Worm (Caenorhabditis elegans) whole organism, young adult: Measurements from ENCODE around the gene F19F10.3.
"Not testable (repeated sequence)": the region's sequence is repeated elsewhere in the genome, so short reads cannot be mapped to it uniquely, and the experiment has no call there.

ENCODE experiments used
- B0019.2 ChIP-seq: fragments of 200-800 bp; sonication (Bioruptor generic); conservative IDR thresholded peaks from 2 replicates; pipeline ENCODE4 v1.3.6; 2022; ENCODE audit warnings: missing genetic modification reagents, missing genetic modification characterization, missing compliant biosample characterization
- F39B2.1 ChIP-seq: fragments of 200-800 bp; sonication (Bioruptor generic); IDR thresholded peaks from 2 replicates; pipeline ENCODE4 v1.3.6; 2022; ENCODE audit warnings: missing genetic modification reagents, missing genetic modification characterization, missing compliant biosample characterization
- F52B5.7 ChIP-seq: sonication (generic microtip); optimal IDR thresholded peaks from 2 replicates; lab custom pipeline; 2016; ENCODE audit warnings: mild to moderate bottlenecking, missing genetic modification characterization, missing compliant biosample characterization
- F57A8.1 ChIP-seq: fragments of 200-800 bp; sonication (Bioruptor generic); optimal IDR thresholded peaks from 2 replicates; lab custom pipeline; 2018; ENCODE audit warnings: mild to moderate bottlenecking, missing genetic modification characterization, moderate library complexity, missing compliant biosample characterization
- Y53F4B.3 ChIP-seq: fragments of 200-800 bp; sonication (Bioruptor generic); IDR thresholded peaks from 2 replicates; pipeline ENCODE4 v1.3.6; 2022; ENCODE audit warnings: missing genetic modification reagents, missing genetic modification characterization, missing compliant biosample characterization
- Y79H2A.3 ChIP-seq: fragments of 200-800 bp; sonication (Bioruptor generic); conservative IDR thresholded peaks from 2 replicates; pipeline ENCODE4 v1.3.6; 2022; ENCODE audit warnings: missing genetic modification reagents, missing genetic modification characterization, missing compliant biosample characterization
- Y95B8A.8 ChIP-seq: fragments of 200-800 bp; sonication (Bioruptor generic); IDR thresholded peaks from 2 replicates; pipeline ENCODE4 v1.3.6; 2022; ENCODE audit warnings: missing genetic modification reagents, missing genetic modification characterization, missing compliant biosample characterization
- attf-5 ChIP-seq: fragments of 200-800 bp; sonication (Bioruptor generic); optimal IDR thresholded peaks from 2 replicates; lab custom pipeline; 2018; ENCODE audit warnings: mild to moderate bottlenecking, missing genetic modification characterization, missing compliant biosample characterization
- bed-1 ChIP-seq: fragments of 200-800 bp; sonication (Bioruptor generic); IDR thresholded peaks from 2 replicates; pipeline ENCODE4 v1.3.6; 2022; ENCODE audit warnings: missing genetic modification reagents, missing genetic modification characterization, missing compliant biosample characterization
- cebp-2 ChIP-seq: fragments of 200-800 bp; sonication (Bioruptor generic); IDR thresholded peaks from 2 replicates; pipeline ENCODE4 v1.3.6; 2022; ENCODE audit warnings: missing genetic modification characterization, missing compliant biosample characterization
- egrh-3 ChIP-seq: fragments of 200-800 bp; sonication (Bioruptor generic); IDR thresholded peaks from 2 replicates; pipeline ENCODE4 v1.3.6; 2022; ENCODE audit warnings: missing genetic modification reagents, missing genetic modification characterization, missing compliant biosample characterization
- ekl-4 ChIP-seq: fragments of 200-800 bp; sonication (Bioruptor generic); IDR thresholded peaks from 2 replicates; pipeline ENCODE4 v1.3.6; 2022; ENCODE audit warnings: missing genetic modification reagents, missing genetic modification characterization, missing compliant biosample characterization
- hlh-12 ChIP-seq: sonication (generic microtip); optimal IDR thresholded peaks from 2 replicates; lab custom pipeline; 2016; ENCODE audit warnings: missing genetic modification characterization, missing compliant biosample characterization
- lag-1 ChIP-seq: fragments of 200-800 bp; sonication (Bioruptor generic); IDR thresholded peaks from 2 replicates; pipeline ENCODE4 v1.3.6; 2022; ENCODE audit warnings: missing genetic modification reagents, missing genetic modification characterization, missing compliant biosample characterization
- lir-1 ChIP-seq: fragments of 200-800 bp; sonication (Bioruptor generic); conservative IDR thresholded peaks from 2 replicates; pipeline ENCODE4 v1.3.6; 2022; ENCODE audit warnings: missing genetic modification reagents, missing genetic modification characterization, missing compliant biosample characterization
- lsy-27 ChIP-seq: sonication (generic microtip); optimal IDR thresholded peaks from 2 replicates; lab custom pipeline; 2017; ENCODE audit warnings: missing genetic modification characterization, mild to moderate bottlenecking, missing compliant biosample characterization, antibody characterized with exemption, missing genotype, borderline replicate concordance; ENCODE audit not compliant: insufficient read depth
- madf-3 ChIP-seq: fragments of 200-800 bp; sonication (Bioruptor generic); IDR thresholded peaks from 2 replicates; pipeline ENCODE4 v1.3.6; 2022; ENCODE audit warnings: missing genetic modification reagents, missing genetic modification characterization, missing compliant biosample characterization
- mel-28 ChIP-seq: sonication (generic microtip); optimal IDR thresholded peaks from 2 replicates; lab custom pipeline; 2016; ENCODE audit warnings: borderline replicate concordance, mild to moderate bottlenecking, missing genetic modification characterization, missing compliant biosample characterization
- nfya-1 ChIP-seq: sonication (generic microtip); optimal IDR thresholded peaks from 2 replicates; lab custom pipeline; 2017; ENCODE audit warnings: antibody characterized with exemption, missing compliant biosample characterization, missing genetic modification characterization, borderline replicate concordance; ENCODE audit not compliant: insufficient read depth
- nfyb-1 ChIP-seq: fragments of 200-800 bp; sonication (Bioruptor generic); IDR thresholded peaks from 2 replicates; pipeline ENCODE4 v1.3.6; 2022; ENCODE audit warnings: missing genetic modification reagents, missing genetic modification characterization, missing compliant biosample characterization
- nhr-179 ChIP-seq: sonication (generic microtip); optimal IDR thresholded peaks from 2 replicates; lab custom pipeline; 2016; ENCODE audit warnings: mild to moderate bottlenecking, missing genetic modification characterization, missing compliant biosample characterization
- pbrm-1 ChIP-seq: fragments of 200-800 bp; sonication (Bioruptor generic); IDR thresholded peaks from 2 replicates; pipeline ENCODE4 v1.3.6; 2022; ENCODE audit warnings: missing genetic modification reagents, missing genetic modification characterization, missing compliant biosample characterization
- pha-4 ChIP-seq: fragments of 150-350 bp; sonication (generic microtip); optimal IDR thresholded peaks from 2 replicates; lab custom pipeline; 2014; ENCODE audit warnings: missing biosample characterization, missing genetic modification reagents, missing genetic modification characterization
- snpc-1.1 ChIP-seq: sonication (generic microtip); optimal IDR thresholded peaks from 2 replicates; lab custom pipeline; 2017; ENCODE audit warnings: missing genetic modification characterization, mild to moderate bottlenecking, missing compliant biosample characterization, antibody characterized with exemption, moderate library complexity, missing genotype, missing genetic modification reagents; ENCODE audit not compliant: insufficient read depth
- snpc-3.4 ChIP-seq: sonication (generic microtip); optimal IDR thresholded peaks from 2 replicates; lab custom pipeline; 2017; ENCODE audit warnings: missing genetic modification characterization, mild to moderate bottlenecking, missing compliant biosample characterization, antibody characterized with exemption, moderate library complexity, missing genotype, missing genetic modification reagents
- snpc-4 ChIP-seq, 5 experiments: fragments of 150-350 bp in 1 of 5; sonication (generic microtip) in 4 of 5; optimal IDR thresholded peaks; 2 replicates each; lab custom pipeline; 2014 to 2018; ENCODE audit warnings: missing genetic modification characterization in 5 of 5, missing biosample characterization in 3 of 5, antibody characterized with exemption in 2 of 5, mild to moderate bottlenecking in 2 of 5, missing compliant biosample characterization in 2 of 5, missing genotype in 2 of 5, moderate library complexity in 2 of 5, missing genetic modification reagents in 1 of 5
- somi-1 ChIP-seq: fragments of 200-800 bp; sonication (Bioruptor generic); optimal IDR thresholded peaks from 2 replicates; lab custom pipeline; 2018; ENCODE audit warnings: mild to moderate bottlenecking, missing genetic modification characterization, missing compliant biosample characterization
- sptf-2 ChIP-seq: fragments of 200-800 bp; sonication (Bioruptor generic); optimal IDR thresholded peaks from 2 replicates; lab custom pipeline; 2018; ENCODE audit warnings: mild to moderate bottlenecking, missing genetic modification characterization, missing compliant biosample characterization
- zfh-2 ChIP-seq: fragments of 200-800 bp; sonication (Bioruptor generic); conservative IDR thresholded peaks from 2 replicates; pipeline ENCODE4 v1.3.6; 2022; ENCODE audit warnings: missing genetic modification reagents, missing genetic modification characterization, missing compliant biosample characterization
- ztf-18 ChIP-seq: sonication (generic microtip); optimal IDR thresholded peaks from 2 replicates; lab custom pipeline; 2016; ENCODE audit warnings: missing genotype, mild to moderate bottlenecking, missing genetic modification characterization, missing compliant biosample characterization
- ztf-26 ChIP-seq: sonication (generic microtip); optimal IDR thresholded peaks from 2 replicates; lab custom pipeline; 2017; ENCODE audit warnings: missing genetic modification characterization, missing compliant biosample characterization
- ztf-6 ChIP-seq: fragments of 200-800 bp; sonication (Bioruptor generic); IDR thresholded peaks from 2 replicates; pipeline ENCODE4 v1.3.6; 2022; ENCODE audit warnings: missing genetic modification reagents, missing genetic modification characterization, missing compliant biosample characterization

F19F10.3 gene

DNA sequence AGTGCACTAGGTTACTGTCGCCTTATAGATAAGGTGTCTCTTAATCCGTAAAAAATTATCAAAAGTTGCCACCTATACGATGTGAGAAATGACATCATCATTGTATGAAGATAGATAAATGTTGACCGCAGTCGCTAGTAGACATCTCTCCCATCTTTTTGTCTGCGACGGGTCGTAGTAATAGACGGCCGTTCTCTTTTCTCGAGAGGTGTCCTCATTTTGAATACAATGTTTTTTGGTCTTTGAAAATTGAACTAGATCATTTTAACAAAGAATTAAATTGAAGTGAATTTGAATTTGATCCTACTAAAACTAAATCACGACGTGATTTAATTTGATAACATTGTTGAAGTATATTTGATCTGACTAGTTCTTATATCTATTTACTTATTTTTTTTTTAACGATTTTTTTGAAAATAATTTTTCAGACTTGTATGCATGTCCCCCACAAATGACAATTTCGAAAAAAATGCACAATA lies 43.3 kb upstream of the F19F10.3 start, which contains the start of the genes str-31 and nhr-172:
Gene str-31 (minus strand): TSS at position 101 of the 479 bp plus-strand sequence.
Gene nhr-172 (plus strand): TSS at position 429 of the 479 bp plus-strand sequence.
- TF ChIP-seq attf-5 (no peak), bed-1 (GFP tag; lab: Robert Waterston, UW) (no peak), zfh-2 (GFP tag; lab: Robert Waterston, UW) (no peak), B0019.2 (GFP tag; lab: Robert Waterston, UW) (no peak), mel-28 (tag; lab: Kevin White, UChicago) (no peak), nfyb-1 (GFP tag; lab: Robert Waterston, UW) (no peak), cebp-2 (GFP tag; lab: Robert Waterston, UW) (no peak), ztf-18 (no peak), snpc-1.1 (tag; lab: Kevin White, UChicago) (no peak), pha-4 (no peak), F57A8.1 (GFP tag; lab: Kevin White, UChicago) (no peak), lir-1 (GFP tag; lab: Robert Waterston, UW) (no peak), snpc-4 (GFP tag; optimal IDR thresholded peaks at IDR 0.05; lab: Kevin White, UChicago) (no peak), snpc-4 (tag; optimal IDR thresholded peaks at IDR 0.05; lab: Kevin White, UChicago) (no peak), somi-1 (no peak), pbrm-1 (no peak), Y79H2A.3 (GFP tag; lab: Robert Waterston, UW) (no peak), hlh-12 (tag; lab: Kevin White, UChicago) (no peak), F52B5.7 (tag; lab: Kevin White, UChicago) (no peak)

DNA sequence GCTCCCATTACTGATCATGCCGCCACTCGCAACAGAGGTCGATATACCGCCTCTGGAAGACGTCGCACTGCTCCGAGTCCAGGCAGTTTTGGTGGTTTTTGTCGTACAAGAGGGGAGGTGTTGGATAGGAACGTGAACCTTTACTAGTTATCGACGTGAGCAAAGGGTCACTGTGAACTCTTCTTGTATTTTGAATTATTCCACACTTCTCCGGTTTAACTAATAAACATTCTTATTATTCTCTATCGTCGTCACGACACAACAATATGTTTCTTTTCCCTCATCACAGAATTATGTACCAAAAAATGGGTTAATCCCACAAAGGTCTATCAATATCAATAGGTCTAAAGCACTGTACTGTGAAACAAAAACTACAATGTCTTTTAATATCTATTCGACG lies 40.5 kb upstream of the F19F10.3 start, which contains the start of gene nhr-171:
Gene nhr-171 (plus strand): TSS at position 301 of the 400 bp plus-strand sequence.
- not testable (repeated sequence) for TF ChIP-seq nhr-179 (tag; lab: Kevin White, UChicago); snpc-3.4 (tag; lab: Kevin White, UChicago); lag-1 (GFP tag; lab: Robert Waterston, UW)

DNA sequence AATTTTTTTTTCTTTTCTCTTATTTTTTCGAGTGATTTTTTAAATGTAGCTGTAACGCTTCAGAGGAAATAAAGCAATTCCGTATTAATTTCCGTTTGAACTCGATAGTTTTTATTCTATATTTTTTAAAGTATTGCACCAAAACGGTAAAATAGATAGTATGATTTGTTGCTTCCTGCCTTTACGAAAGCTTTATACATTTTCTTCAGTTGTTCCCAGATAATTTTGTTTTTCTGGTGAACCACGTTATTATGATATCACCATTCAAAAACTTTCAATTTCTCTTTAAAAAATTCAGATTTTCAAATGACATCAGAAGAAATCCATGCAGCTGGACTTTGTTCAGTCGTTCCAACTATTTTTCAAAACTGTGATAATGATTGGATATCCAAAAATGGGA lies 37.0 kb upstream of the F19F10.3 start, which contains the start of gene srb-18:
Gene srb-18 (plus strand): TSS at position 301 of the 400 bp plus-strand sequence.
- no peak for TF ChIP-seq snpc-1.1 (tag; lab: Kevin White, UChicago)
- TF ChIP-seq ekl-4 (GFP tag; lab: Robert Waterston, UW): no peak
- TF ChIP-seq madf-3 (GFP tag; lab: Robert Waterston, UW): no peak
- TF ChIP-seq Y95B8A.8: no peak
- TF ChIP-seq ztf-6: no peak

DNA sequence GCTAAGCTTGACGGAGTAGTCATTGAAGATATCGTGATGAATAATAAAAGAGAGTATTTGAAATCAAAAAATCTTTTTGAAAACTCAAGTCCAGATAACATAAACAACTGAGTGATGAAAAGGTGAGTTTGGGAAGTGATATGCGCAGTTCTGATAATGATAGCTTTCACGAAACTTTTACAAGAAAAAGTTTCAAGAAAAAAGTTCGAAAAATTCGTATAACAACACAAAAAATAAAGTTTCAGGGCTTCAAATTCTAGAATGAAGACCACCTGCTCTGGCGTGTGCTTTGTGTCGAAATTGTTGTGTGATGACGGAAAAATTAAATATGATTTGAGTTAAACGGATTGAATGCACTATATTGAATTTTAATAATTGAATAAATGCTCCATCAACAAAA lies 31.8 kb upstream of the F19F10.3 start, which contains the start of gene srb-19:
Gene srb-19 (minus strand): TSS at position 101 of the 400 bp plus-strand sequence.
- no peak for TF ChIP-seq sptf-2 (GFP tag; lab: Kevin White, UChicago)
- TF ChIP-seq nfya-1 (tag; lab: Kevin White, UChicago): no peak
- TF ChIP-seq ztf-26: no peak
- no peak for TF ChIP-seq egrh-3 (GFP tag; lab: Robert Waterston, UW)
- no peak for TF ChIP-seq lsy-27 (tag; lab: Kevin White, UChicago)
- no peak for TF ChIP-seq Y53F4B.3 (GFP tag; lab: Robert Waterston, UW)
- no peak for TF ChIP-seq F39B2.1
